Fruit fly (Drosophila melanogaster): ENCODE measurements around the gene Wdr82.

Gene Wdr82

DNA sequence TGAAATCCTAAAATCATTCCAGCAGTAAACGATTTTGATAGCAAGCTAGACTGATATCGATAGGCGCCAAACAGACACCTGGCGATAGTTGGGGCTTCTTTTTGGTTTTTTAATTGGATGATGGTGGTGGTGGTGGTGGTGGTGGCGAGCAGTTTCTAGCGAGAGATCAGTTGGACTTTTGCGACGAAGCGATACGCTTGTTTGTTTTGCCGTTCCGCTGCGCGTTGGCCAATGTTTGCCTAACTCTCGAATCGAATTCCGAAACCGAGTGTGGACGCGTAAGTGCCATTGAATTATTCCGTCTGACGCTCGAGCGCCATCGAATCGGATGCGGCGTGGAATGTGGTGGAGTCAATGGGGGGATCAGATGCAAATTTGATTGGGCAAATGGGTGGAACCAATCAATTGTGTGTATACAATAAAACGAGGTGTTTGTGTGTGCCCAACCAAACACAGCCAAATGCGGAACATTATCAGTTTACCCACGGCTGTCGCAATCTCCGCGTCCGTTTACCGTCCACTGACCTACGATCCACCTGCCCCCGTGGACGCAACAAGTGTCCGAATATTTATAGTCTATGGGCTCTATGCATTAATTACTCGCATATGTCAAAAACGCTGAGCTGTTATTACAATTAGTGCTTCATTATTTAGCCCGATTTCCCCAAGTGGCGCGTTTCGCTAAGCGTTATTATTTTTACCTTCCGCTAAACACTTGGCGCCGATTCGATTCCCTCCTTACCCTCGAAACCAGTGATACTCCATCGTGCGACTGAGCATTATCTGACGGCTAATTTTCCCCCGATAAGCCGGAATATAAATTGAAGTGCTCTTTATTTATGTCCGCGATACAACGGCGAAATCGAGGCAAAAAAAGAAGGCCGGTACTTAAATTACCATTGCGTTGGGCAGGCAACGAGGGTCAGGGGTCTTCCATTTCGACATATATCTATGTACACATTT, 3.6 kb upstream of the Wdr82 start, which contains the start of gene CG17292 (continued):
- TF ChIP-seq CG11456 (GFP tag; IDR thresholded peaks at IDR 0.05) (peak; percentile 75; the same call in 2 of the 3 replicates), lmd (GFP tag; IDR thresholded peaks at IDR 0.05) (peak; percentile 46), CG3281 (GFP tag; optimal IDR thresholded peaks at IDR 0.05) (peak; percentile 43), CG43689 (GFP tag; IDR thresholded peaks at IDR 0.05) (no peak), Tbp (GFP tag; optimal IDR thresholded peaks at IDR 0.05) (no peak), Dll (GFP tag; IDR thresholded peaks at IDR 0.05; ENCODE audit: partially characterized antibody) (peak; percentile 88), vnd (GFP tag; IDR thresholded peaks at IDR 0.05; ENCODE audit: partially characterized antibody) (peak; percentile 80), Dp (GFP tag; optimal IDR thresholded peaks at IDR 0.05) (peak; percentile 49), CG10959 (GFP tag; IDR thresholded peaks at IDR 0.05) (no peak), CG2199 (GFP tag; IDR thresholded peaks at IDR 0.05) (no peak), CG1233 (GFP tag; optimal IDR thresholded peaks at IDR 0.05) (peak; percentile 4), D (optimal IDR thresholded peaks at IDR 0.05) (no peak), D (GFP tag; optimal IDR thresholded peaks at IDR 0.05) (no peak), al (GFP tag; IDR thresholded peaks at IDR 0.05) (no peak), CoRest (tag; optimal IDR thresholded peaks at IDR 0.05) (peak; percentile 16), CG31365 (tag; optimal IDR thresholded peaks at IDR 0.05) (peak; percentile 24), Ets65A (GFP tag) (no peak), H2.0 (GFP tag; IDR thresholded peaks at IDR 0.05) (peak; percentile 37; the same call in 1 of the 2 replicates), ind (GFP tag; optimal IDR thresholded peaks at IDR 0.05) (no peak), CG9876 (GFP tag; optimal IDR thresholded peaks at IDR 0.05) (no peak), Fer2 (tag; optimal IDR thresholded peaks at IDR 0.05) (no peak), CG3726 (GFP tag; IDR thresholded peaks at IDR 0.05) (no peak), CG7271 (tag; optimal IDR thresholded peaks at IDR 0.05) (no peak), Hr78 (GFP tag; optimal IDR thresholded peaks at IDR 0.05) (peak in 1 of 2 experiments; percentile 73), CG13894 (tag; optimal IDR thresholded peaks at IDR 0.05) (peak; percentile 62), Rfx (GFP tag; IDR thresholded peaks at IDR 0.05) (peak; percentile 82), btn (GFP tag; optimal IDR thresholded peaks at IDR 0.05) (no peak), dpn (GFP tag; optimal IDR thresholded peaks at IDR 0.05) (peak in 1 of 2 experiments; percentile 59), seq (GFP tag; IDR thresholded peaks at IDR 0.05) (peak; percentile 43; the same call in 1 of the 2 replicates), CG17829 (tag; optimal IDR thresholded peaks at IDR 0.05) (no peak), CG32767 (GFP tag; IDR thresholded peaks at IDR 0.05) (peak; percentile 33; the same call in 1 of the 2 replicates), Nf-YA (GFP tag; IDR thresholded peaks at IDR 0.05) (peak; percentile 41; the same call in 1 of the 2 replicates), Dip2 (GFP tag; IDR thresholded peaks at IDR 0.05) (no peak), HLH4C (GFP tag; IDR thresholded peaks at IDR 0.05; ENCODE audit: partially characterized antibody) (peak; percentile 89), bsh (GFP tag; optimal IDR thresholded peaks at IDR 0.05) (peak in 1 of 2 experiments; percentile 23), bbx (GFP tag; IDR thresholded peaks at IDR 0.05; ENCODE audit: partially characterized antibody) (peak; percentile 95), bigmax (GFP tag; optimal IDR thresholded peaks at IDR 0.05) (no peak), CG15601 (tag; optimal IDR thresholded peaks at IDR 0.05) (peak; percentile 33), CG10366 (GFP tag; IDR thresholded peaks at IDR 0.05) (peak; percentile 43; the same call in 1 of the 2 replicates), CG11504 (tag; optimal IDR thresholded peaks at IDR 0.05) (peak; percentile 25), CG3838 (GFP tag; optimal IDR thresholded peaks at IDR 0.05) (no peak), CG1792 (GFP tag; optimal IDR thresholded peaks at IDR 0.05) (peak; percentile 45), fd96Cb (tag; optimal IDR thresholded peaks at IDR 0.05) (no peak), Rx (GFP tag; IDR thresholded peaks at IDR 0.05) (peak; percentile 35; the same call in 1 of the 2 replicates), Gug (GFP tag; IDR thresholded peaks at IDR 0.05) (peak; percentile 40; the same call in 2 of the 4 replicates), ATbp (GFP tag; optimal IDR thresholded peaks at IDR 0.05) (peak; percentile 78), CG3847 (GFP tag; IDR thresholded peaks at IDR 0.05) (peak; percentile 61), sr (GFP tag; IDR thresholded peaks at IDR 0.05) (peak; percentile 61; the same call in 2 of the 3 replicates)

Data from whole organism, embryonic.